Fruit fly (Drosophila melanogaster) whole organism, embryonic: ENCODE measurements around the gene papi.

Experiments
- Aef1 ChIP-seq: fragments of 200-800 bp; sonication (Bioruptor generic); IDR thresholded peaks from 3 replicates; pipeline ENCODE4 v1.3.6; 2022; ENCODE audit warnings: missing biosample characterization, missing genetic modification characterization
- CG3847 ChIP-seq: fragments of 200-800 bp; sonication (Bioruptor generic); IDR thresholded peaks from 2 replicates; pipeline ENCODE4 v1.3.6; 2022; ENCODE audit warnings: missing biosample characterization, missing genetic modification characterization
- CG3995 ChIP-seq: fragments of 200-800 bp; sonication (Bioruptor generic); optimal IDR thresholded peaks from 3 replicates; lab custom pipeline; 2016; ENCODE audit warnings: missing biosample characterization, missing genetic modification characterization
- CG4282 ChIP-seq: fragments of 200-800 bp; sonication (Bioruptor generic); optimal IDR thresholded peaks from 2 replicates; lab custom pipeline; 2016; ENCODE audit warnings: missing biosample characterization, missing genetic modification characterization
- CG7786 ChIP-seq: fragments of 200-800 bp; sonication (Bioruptor generic); optimal IDR thresholded peaks from 2 replicates; lab custom pipeline; 2016; ENCODE audit warnings: missing biosample characterization, missing genetic modification characterization
- br ChIP-seq: fragments of >200 bp; optimal IDR thresholded peaks from 2 replicates; lab custom pipeline; 2017
- ewg ChIP-seq: fragments of 200-800 bp; sonication (Bioruptor generic); optimal IDR thresholded peaks from 3 replicates; lab custom pipeline; 2017; ENCODE audit warnings: mild to moderate bottlenecking, missing biosample characterization, missing genetic modification reagents, missing genetic modification characterization
- ham ChIP-seq: fragments of 200-800 bp; sonication (Bioruptor generic); IDR thresholded peaks from 2 replicates; pipeline ENCODE4 v1.3.6; 2022; ENCODE audit warnings: missing biosample characterization, missing genetic modification characterization
- maf-S ChIP-seq: fragments of 200-800 bp; sonication (Bioruptor generic); optimal IDR thresholded peaks from 2 replicates; lab custom pipeline; 2016; ENCODE audit warnings: missing biosample characterization, missing genetic modification characterization
- pan ChIP-seq, 4 experiments: fragments of >200 bp in 3 of 4; fragments of 200-800 bp in 1 of 4; sonication (Bioruptor generic) in 1 of 4; optimal IDR thresholded peaks in 3 of 4; IDR thresholded peaks in 1 of 4; 2 replicates each; pipeline versions ENCODE4 v1.3.6 to Lab custom; 2017 to 2022; ENCODE audit warnings: missing biosample characterization in 2 of 4, missing genetic modification characterization in 2 of 4, mixed read lengths in 1 of 4
- ro ChIP-seq: fragments of 200-800 bp; sonication (Bioruptor generic); IDR thresholded peaks from 2 replicates; pipeline ENCODE4 v1.3.6; 2022; ENCODE audit warnings: missing biosample characterization, missing genetic modification characterization

dm6 chr2L:2172460-2173121 is 48.0 kb upstream of the papi start:
- no peak for TF ChIP-seq ewg (GFP tag; lab: Kevin White, UChicago)
- no peak for TF ChIP-seq CG7786 (GFP tag; lab: Kevin White, UChicago)
- TF ChIP-seq maf-S (GFP tag; lab: Kevin White, UChicago), result no peak
- TF ChIP-seq pan (optimal IDR thresholded peaks at IDR 0.05; lab: Kevin White, UChicago), result no peak
- no peak for TF ChIP-seq pan (GFP tag; optimal IDR thresholded peaks at IDR 0.05 in 1 of 2, IDR thresholded peaks at IDR 0.05 in 1 of 2)
- no peak for TF ChIP-seq CG3995
- no peak for TF ChIP-seq ro (GFP tag; lab: Robert Waterston, UW)
- TF ChIP-seq Aef1 (GFP tag; lab: Robert Waterston, UW), result no peak
- no peak for TF ChIP-seq CG4282 (GFP tag; lab: Kevin White, UChicago)
- no peak for TF ChIP-seq CG3847 (GFP tag; lab: Robert Waterston, UW)
- TF ChIP-seq ham (GFP tag; lab: Robert Waterston, UW), result no peak
- no peak for TF ChIP-seq br
